Worm (Caenorhabditis elegans): ENCODE data around the gene R11F4.1.
A peak's percentile ranks its signal among the peaks of the same experiment; 100 is the strongest.
"Not testable (repeated sequence)": the region's sequence is repeated elsewhere in the genome, so short reads cannot be mapped to it uniquely, and the experiment has no call there.

R11F4.1 gene

ce11 chrII:4129450-4129849 lies 37.7 kb downstream of the R11F4.1 start:
- TF ChIP-seq hnd-1 (tag; optimal IDR thresholded peaks at IDR 0.05): no peak
- TF ChIP-seq flt-1 (GFP tag; IDR thresholded peaks at IDR 0.05): no peak
- no peak for TF ChIP-seq ceh-13 (GFP tag; optimal IDR thresholded peaks at IDR 0.05)
- no peak for TF ChIP-seq tra-4 (tag; optimal IDR thresholded peaks at IDR 0.05)
- no peak for TF ChIP-seq aly-1 (tag; optimal IDR thresholded peaks at IDR 0.05)
- TF ChIP-seq hmbx-1 (tag; optimal IDR thresholded peaks at IDR 0.05): no peak
- TF ChIP-seq sea-1 (GFP tag; conservative IDR thresholded peaks at IDR 0.05): no peak
- no peak for TF ChIP-seq ama-1 (optimal IDR thresholded peaks at IDR 0.05)
- no peak for TF ChIP-seq F13C5.2 (tag; optimal IDR thresholded peaks at IDR 0.05)
- no peak for TF ChIP-seq ets-7 (tag; optimal IDR thresholded peaks at IDR 0.05)

ce11 chrII:4130074-4130663 lies 38.4 kb downstream of the R11F4.1 start:
- TF ChIP-seq ceh-36 (tag; optimal IDR thresholded peaks at IDR 0.05) (peak; percentile 7), hmbx-1 (tag; optimal IDR thresholded peaks at IDR 0.05) (peak; percentile 50)

- no peak for TF ChIP-seq flt-1 (GFP tag; IDR thresholded peaks at IDR 0.05)
- no peak for TF ChIP-seq B0310.2 (tag; optimal IDR thresholded peaks at IDR 0.05)
These were observed 41.6 kb downstream of the R11F4.1 start for ce11 chrII:4133332-4133731.

- no peak for TF ChIP-seq flt-1 (GFP tag; IDR thresholded peaks at IDR 0.05)
- no peak for TF ChIP-seq tbx-11 (GFP tag; IDR thresholded peaks at IDR 0.05)
- no peak for TF ChIP-seq ceh-13 (GFP tag; optimal IDR thresholded peaks at IDR 0.05)
- no peak for TF ChIP-seq ceh-36 (tag; optimal IDR thresholded peaks at IDR 0.05)
- TF ChIP-seq ets-7 (tag; optimal IDR thresholded peaks at IDR 0.05): no peak
- no peak for TF ChIP-seq pes-1 (GFP tag; IDR thresholded peaks at IDR 0.05)
- no peak for TF ChIP-seq hmbx-1 (tag; optimal IDR thresholded peaks at IDR 0.05)
These were observed 43.0 kb downstream of the R11F4.1 start for ce11 chrII:4134688-4135087.

- not testable (repeated sequence) for TF ChIP-seq F13C5.2, ets-7, ceh-36 (tag; optimal IDR thresholded peaks at IDR 0.05)
These were observed 43.5 kb downstream of the R11F4.1 start, which contains the start of gene ast-1 for ce11 chrII:4135259-4135658. ast-1 (minus strand) TSS chrII:4135359.

Measured in whole organism, early embryonic.